Worm (Caenorhabditis elegans): ENCODE data around the gene faxc-1.

DNA sequence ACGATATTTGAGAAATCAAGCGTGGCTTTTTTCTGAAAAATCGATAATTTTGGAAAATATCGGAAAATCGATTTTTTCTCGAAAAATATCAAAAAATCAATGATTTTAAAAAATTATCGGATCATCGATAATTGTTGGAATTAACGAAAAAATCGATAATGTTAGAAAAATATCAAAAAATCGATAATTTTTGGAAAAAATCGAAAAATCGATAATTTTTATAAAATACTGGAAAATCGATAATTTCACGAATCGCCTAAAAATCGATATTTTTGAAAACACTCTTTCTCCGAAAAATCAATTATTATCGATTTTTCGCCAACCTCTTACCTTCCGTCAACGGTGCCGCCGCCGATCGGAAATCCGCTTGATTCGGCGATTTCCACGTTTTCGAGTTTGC lies 37.2 kb downstream of the faxc-1 start:
- no peak for TF ChIP-seq him-1 (tag; optimal IDR thresholded peaks at IDR 0.05)
- no peak for TF ChIP-seq dao-5 (tag; optimal IDR thresholded peaks at IDR 0.05)
